Worm (Caenorhabditis elegans): ENCODE measurements around the gene srh-28.

DNA sequence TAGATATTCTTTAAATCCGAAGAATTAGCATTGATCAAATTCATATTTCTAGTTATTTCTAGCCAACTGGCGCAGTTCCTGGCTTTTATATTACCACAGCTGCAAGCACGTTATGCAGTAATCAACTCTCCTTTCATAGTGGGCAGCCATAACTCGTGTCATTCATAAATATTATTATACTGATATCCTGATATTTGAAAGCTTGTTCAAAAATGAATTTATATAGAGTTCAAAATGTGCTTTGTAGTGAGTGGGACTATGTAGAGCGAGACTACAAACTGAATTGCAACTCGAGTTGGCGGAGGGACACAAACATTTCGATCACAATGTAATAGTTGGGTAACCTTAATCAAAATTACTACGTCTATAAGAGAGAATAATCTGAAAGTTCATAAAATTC lies 4.0 kb downstream of the srh-28 start, which contains the start of gene srh-30:
- TF ChIP-seq ceh-2 (tag; optimal IDR thresholded peaks at IDR 0.05) (no peak), pqm-1 (tag; optimal IDR thresholded peaks at IDR 0.05) (no peak), elt-4 (tag; optimal IDR thresholded peaks at IDR 0.05) (no peak), nfya-1 (tag; optimal IDR thresholded peaks at IDR 0.05) (no peak), ceh-30 (tag; optimal IDR thresholded peaks at IDR 0.05) (no peak), dmd-4 (tag; optimal IDR thresholded peaks at IDR 0.05; ENCODE audit: borderline replicate concordance) (no peak), lim-6 (tag; optimal IDR thresholded peaks at IDR 0.05) (no peak), ceh-22 (tag; optimal IDR thresholded peaks at IDR 0.05) (no peak), ceh-14 (tag; optimal IDR thresholded peaks at IDR 0.05) (no peak), ztf-16 (tag; optimal IDR thresholded peaks at IDR 0.05) (no peak)

Measured in whole organism, late embryonic.